Worm (Caenorhabditis elegans) whole organism, L4/young adult: Measurements from ENCODE around the gene C03E10.3.

Source experiments
- W03F9.2 ChIP-seq: fragments of 150-350 bp; optimal IDR thresholded peaks from 2 replicates; lab custom pipeline; 2014; ENCODE audit warnings: missing biosample characterization, missing genetic modification characterization
- dao-5 ChIP-seq: sonication (generic microtip); optimal IDR thresholded peaks from 2 replicates; lab custom pipeline; 2016; ENCODE audit warnings: missing genotype, missing genetic modification characterization, moderate library complexity, missing compliant biosample characterization
- him-1 ChIP-seq: sonication (generic microtip); optimal IDR thresholded peaks from 2 replicates; lab custom pipeline; 2016; ENCODE audit warnings: missing genotype, missing genetic modification reagents, missing genetic modification characterization, missing compliant biosample characterization

- no peak for TF ChIP-seq him-1
- TF ChIP-seq dao-5: no peak
- no peak for TF ChIP-seq W03F9.2
Observed at ce11 chrV:11336877-11337276, 50.7 kb downstream of the C03E10.3 start.
